Worm (Caenorhabditis elegans): ENCODE data around the gene F53A2.3.

- TF ChIP-seq zag-1 (tag; optimal IDR thresholded peaks at IDR 0.05) = no peak
- no peak for TF ChIP-seq ztf-4 (tag; optimal IDR thresholded peaks at IDR 0.05)
- no peak for TF ChIP-seq unc-62 (GFP tag; optimal IDR thresholded peaks at IDR 0.05)
- TF ChIP-seq elt-1 (tag; optimal IDR thresholded peaks at IDR 0.05) = no peak
- TF ChIP-seq nhr-237 (tag; optimal IDR thresholded peaks at IDR 0.05) = no peak
- no peak for TF ChIP-seq nfya-1 (tag; optimal IDR thresholded peaks at IDR 0.05; ENCODE audit: insufficient read depth)
Observed at ce11 chrIII:13380196-13380595, 40.6 kb upstream of the F53A2.3 start, which contains the start of gene T03F6.6.
